Worm (Caenorhabditis elegans) whole organism, dauer: Measurements from ENCODE around the gene Y116A8C.38.

ENCODE experiments used
- unc-62 ChIP-seq: sonication (generic microtip); optimal IDR thresholded peaks from 2 replicates; lab custom pipeline; 2017; ENCODE audit warnings: missing biosample characterization, missing genetic modification reagents, missing genetic modification characterization

Gene Y116A8C.38

DNA sequence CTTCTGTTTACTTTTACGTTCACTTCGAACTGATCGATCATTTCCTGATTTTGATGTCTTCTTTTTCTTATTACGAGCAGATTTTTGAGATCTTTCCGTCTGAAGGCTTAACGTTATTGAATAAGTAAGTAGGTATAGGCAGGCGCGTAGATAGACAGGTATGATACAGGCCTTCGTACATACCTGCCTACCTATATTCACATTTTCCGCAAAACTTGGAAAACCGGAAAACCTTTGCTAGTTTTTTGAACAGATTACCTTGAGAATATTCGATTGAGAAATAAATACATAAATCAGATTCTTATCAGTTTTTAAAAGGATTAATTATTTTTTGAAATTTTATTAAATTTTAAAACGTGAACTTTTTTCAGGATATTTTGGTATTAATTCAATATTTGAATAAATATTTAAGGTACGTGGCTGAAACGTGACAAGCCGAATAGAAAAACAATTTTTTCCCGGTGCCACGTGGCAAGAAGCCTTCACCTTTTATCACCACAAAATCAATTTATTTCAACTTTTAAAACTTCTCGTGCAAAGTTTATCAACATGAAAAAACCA lies at the start of gene Y116A8C.38, which contains the start of gene Y116A8C.37:
TSS of gene Y116A8C.38 (plus strand) at position 511 of the 561 bp plus-strand sequence.
TSS of gene Y116A8C.37 (minus strand) at position 101 of the 561 bp plus-strand sequence.
- no peak for TF ChIP-seq unc-62 (GFP tag; lab: Kevin White, UChicago)

DNA sequence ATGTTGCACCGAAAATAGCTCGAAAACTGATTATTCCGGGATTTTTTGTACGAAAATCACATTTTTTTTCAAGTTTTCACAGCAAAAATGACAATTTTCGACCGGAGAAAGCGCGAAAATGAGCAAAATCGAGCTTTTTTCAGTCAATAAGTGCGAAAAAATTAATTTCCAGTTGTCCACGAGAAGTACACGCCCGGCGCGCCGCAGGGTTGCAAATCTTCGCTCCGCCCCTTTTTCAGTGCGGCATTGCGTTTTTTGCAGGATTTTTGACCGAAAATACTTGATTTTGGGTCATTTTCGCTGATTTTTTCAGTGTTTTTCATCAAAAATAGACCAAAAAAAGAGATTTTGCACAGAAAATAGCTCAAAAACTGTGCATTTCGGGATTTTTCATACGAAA lies 47.0 kb upstream of the Y116A8C.38 start:
- TF ChIP-seq unc-62 (GFP tag; lab: Kevin White, UChicago) = no peak

DNA sequence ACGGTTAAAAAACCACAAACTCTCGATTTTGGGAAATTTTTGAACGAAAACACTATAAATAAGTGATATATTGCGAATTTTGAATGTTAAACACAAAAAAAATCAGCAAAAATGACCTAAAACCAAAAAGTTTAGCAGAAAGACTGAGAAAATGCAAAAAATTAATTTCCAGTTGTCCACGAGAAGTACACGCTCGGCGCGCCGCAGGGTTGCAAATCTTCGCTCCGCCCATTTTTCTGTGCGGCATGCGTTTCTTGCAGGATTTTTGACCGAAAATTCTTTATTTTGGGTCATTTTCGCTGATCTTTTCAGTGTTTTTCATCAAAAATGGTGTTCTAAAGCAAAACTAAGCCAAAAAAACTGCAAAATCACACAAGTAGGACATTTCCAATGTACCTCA lies 46.5 kb upstream of the Y116A8C.38 start:
- TF ChIP-seq unc-62 (GFP tag; lab: Kevin White, UChicago) = no peak

DNA sequence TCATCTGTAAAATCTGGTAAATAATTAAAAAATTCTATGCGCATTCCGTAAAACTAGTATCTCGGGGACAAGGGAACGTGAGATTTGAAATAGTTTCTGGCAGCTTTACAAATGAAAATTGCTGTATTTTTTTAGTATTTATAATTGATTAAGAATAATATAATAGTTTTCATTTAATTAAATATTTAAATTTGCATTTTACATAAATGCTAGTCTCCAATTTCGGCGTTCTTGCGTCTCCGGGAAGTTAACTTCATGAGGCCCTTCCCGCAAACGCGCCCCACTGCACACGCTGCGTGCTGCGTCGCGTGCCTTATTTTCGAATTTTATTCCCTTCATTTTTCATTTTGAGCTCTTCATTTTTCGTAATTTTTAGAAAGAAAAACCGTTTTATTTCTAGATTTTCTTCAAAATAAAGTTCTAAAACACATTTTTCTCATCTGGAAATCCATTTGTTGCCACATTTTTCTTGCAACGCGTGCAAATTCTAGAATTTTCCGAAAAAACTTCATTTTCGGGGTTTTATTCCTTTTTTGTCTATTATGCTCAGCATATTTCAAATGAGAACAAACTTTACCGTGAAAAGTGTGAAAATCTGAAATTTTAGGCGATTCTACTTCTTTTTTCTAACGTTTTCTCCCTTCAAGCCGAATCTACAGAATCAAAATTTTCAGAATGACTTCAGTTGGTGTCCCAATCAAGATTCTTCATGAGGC lies 43.8 kb upstream of the Y116A8C.38 start, which contains the start of the genes snx-13 and snr-1:
TSS of gene snx-13 (minus strand) at position 55 of the 716 bp plus-strand sequence.
TSS of gene snr-1 (plus strand) at position 666 of the 716 bp plus-strand sequence.
- TF ChIP-seq unc-62 (GFP tag; lab: Kevin White, UChicago) = no peak

DNA sequence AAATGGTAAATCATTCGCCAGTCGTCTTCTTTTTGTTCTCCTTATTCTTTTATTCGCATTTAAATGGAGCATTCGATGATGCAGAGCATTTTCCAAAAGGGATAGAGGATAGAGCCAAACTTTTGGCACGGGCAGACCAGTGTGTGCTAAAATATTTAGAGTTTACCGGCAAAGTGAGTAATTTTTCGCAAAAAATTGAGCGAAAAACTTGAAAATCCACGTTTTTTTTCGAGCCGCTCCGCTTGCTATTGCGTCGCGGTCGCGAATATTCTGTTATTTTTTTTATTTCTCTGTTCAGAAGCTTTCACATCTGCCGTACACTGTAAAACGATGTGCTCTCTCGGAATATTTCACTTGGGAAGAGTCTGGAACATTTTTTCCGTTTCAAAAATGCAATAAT lies 42.5 kb upstream of the Y116A8C.38 start, which contains the start of gene Y116A8C.43:
TSS of gene Y116A8C.43 (plus strand) at position 3 of the 400 bp plus-strand sequence.
- no peak for TF ChIP-seq unc-62 (GFP tag; lab: Kevin White, UChicago)

DNA sequence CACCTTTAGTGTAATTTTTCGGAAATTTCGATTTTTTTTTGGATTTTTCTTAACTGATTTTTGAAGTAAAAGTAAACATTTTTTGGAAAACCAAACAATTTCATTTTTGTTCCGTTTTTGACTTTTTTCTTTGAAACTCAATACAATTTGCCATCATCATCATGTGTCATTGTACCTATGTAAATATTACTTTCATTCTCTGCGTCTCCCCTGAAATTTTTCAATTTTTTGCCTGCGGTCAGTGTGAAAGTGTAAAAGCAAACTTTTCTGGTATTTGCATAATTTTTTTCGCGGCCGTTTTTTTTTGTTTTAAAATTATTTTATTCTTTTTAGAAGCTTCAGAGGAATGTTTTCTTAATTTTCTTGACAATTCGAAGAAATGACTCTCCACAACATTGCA lies 37.6 kb upstream of the Y116A8C.38 start, which contains the start of gene Y116A8C.29:
TSS of gene Y116A8C.29 (plus strand) at position 328 of the 400 bp plus-strand sequence.
- TF ChIP-seq unc-62 (GFP tag; lab: Kevin White, UChicago) = no peak

DNA sequence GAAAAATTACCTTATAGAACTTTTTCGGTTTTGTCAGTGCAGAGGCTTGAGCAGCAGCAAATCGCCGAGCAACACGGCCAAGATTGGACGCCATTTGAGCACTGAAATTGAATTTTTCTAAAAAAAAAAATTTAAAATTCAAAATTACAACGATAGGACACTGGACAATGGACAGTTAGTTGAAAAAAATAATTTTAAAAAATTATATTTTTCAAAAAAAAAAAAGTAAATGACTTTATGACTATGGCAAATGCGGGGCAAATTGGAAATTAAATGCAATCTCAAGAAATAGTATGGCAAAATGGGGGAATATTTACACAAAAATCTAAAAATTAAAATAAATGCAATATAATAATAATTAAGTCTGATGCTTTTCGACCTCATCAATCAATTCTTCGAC lies 35.2 kb upstream of the Y116A8C.38 start, which contains the start of gene Y116A8C.27:
TSS of gene Y116A8C.27 (minus strand) at position 101 of the 400 bp plus-strand sequence.
- TF ChIP-seq unc-62 (GFP tag; lab: Kevin White, UChicago) = no peak

DNA sequence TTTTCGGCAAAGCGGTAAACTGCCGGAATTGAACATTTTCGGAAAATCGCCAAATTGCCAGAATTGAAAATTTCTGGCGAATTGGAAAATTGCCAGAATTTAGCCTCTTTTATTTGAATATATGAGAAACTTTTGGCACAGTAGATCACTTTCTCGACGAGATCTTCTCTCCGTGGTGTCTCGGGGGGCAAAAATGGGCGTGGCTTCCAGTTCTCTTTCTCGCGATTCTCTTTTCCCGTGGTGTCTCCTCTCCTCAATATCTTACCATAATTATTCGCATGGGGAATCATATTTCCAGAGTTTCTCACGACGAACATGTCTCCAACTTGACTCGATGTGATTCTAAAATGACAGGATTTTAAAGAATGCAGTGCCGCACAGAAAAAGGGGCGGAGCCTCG lies 32.2 kb upstream of the Y116A8C.38 start:
- TF ChIP-seq unc-62 (GFP tag; lab: Kevin White, UChicago) = no peak

DNA sequence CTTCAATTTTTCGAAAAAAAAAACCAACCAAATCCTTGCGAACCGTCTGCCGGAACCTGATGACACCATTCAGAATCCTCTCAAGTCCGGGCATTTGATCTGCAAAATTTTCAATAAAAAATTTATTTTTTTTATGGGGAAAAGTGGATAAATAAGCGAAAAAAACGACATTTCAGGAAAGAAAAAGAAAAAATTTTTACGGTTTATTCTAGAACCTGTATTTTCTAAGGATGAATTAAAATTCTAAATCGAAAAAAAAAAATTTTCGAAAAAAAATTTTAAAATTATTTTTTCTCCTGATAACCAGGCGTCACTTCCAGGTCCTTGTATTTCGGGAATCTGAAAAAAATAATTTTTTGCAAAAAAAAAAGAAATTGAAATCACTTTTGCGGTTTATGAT lies 31.2 kb upstream of the Y116A8C.38 start, which contains the start of gene bca-2:
TSS of gene bca-2 (minus strand) at position 101 of the 400 bp plus-strand sequence.
- no peak for TF ChIP-seq unc-62 (GFP tag; lab: Kevin White, UChicago)

DNA sequence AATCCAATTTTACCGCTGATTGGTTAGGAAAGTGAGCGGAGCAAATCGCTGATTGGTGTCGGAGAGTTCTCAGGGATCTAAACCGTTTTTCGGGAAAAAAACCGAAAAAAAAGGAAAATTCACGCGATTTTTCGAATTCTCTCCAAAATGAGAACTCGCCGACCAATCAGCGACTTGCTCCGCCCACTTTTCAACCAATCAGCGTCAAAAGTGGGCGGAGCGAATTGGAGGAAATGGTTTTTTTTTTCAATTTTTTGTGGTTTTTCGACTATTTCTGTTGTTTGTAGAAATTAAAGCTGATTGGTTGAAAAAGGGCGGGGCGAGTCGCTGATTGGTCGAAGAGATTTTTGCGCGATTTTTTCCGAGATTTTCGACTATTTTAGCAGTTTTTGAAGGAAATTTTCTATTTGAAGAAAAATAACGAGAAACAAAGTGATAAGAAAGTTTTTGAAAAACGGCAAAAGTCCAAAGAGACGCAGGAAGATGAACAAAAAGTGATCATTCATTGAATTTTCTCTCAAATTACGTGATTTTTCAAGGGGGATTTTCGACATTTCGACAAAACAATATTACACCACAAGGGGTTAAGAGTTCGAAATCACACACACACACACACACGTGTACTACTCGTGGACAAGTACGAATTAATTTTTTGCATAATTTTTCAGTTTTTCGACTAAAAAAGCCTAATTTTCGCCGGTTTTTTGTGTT lies 30.6 kb upstream of the Y116A8C.38 start:
- no peak for TF ChIP-seq unc-62 (GFP tag; lab: Kevin White, UChicago)

DNA sequence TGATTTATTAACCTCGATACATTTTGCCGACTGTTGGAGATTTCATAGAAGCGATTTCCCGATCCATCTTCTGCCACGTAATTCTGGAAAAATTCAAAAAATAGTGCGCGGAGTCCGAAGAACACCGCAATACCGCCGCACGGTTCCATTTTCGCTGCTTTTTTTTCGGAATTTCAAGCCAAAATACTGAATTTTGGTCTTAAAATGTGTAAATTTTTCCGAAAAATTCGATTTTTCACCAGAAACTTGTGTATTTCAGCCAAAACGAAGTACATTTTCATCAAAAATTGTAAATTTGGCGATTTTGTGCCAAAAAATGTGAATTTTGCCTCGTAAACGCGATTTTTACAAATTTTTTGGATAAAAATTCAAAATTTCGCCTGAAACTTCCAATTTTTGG lies 28.2 kb upstream of the Y116A8C.38 start:
- TF ChIP-seq unc-62 (GFP tag; lab: Kevin White, UChicago) = no peak

DNA sequence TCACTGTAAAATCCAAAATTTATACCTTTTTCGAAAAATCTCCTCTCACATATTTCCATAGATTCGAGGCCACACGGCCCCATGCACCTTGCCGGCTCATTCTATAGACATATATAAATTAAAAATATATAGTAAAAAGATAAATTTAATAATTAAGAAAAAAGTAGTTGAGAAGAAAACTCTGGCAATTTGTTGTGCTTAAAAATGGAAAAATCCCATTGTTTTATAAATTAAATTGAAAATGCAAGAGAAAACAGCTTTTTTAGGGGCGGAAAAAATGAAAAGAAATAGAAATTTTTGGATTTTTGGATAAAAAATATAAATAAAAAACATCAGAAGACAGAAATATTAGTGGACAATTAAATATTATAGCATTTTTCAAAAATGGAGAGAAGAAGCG lies 27.7 kb upstream of the Y116A8C.38 start, which contains the start of gene Y116A8C.30:
TSS of gene Y116A8C.30 (minus strand) at position 101 of the 400 bp plus-strand sequence.
- TF ChIP-seq unc-62 (GFP tag; lab: Kevin White, UChicago) = no peak

DNA sequence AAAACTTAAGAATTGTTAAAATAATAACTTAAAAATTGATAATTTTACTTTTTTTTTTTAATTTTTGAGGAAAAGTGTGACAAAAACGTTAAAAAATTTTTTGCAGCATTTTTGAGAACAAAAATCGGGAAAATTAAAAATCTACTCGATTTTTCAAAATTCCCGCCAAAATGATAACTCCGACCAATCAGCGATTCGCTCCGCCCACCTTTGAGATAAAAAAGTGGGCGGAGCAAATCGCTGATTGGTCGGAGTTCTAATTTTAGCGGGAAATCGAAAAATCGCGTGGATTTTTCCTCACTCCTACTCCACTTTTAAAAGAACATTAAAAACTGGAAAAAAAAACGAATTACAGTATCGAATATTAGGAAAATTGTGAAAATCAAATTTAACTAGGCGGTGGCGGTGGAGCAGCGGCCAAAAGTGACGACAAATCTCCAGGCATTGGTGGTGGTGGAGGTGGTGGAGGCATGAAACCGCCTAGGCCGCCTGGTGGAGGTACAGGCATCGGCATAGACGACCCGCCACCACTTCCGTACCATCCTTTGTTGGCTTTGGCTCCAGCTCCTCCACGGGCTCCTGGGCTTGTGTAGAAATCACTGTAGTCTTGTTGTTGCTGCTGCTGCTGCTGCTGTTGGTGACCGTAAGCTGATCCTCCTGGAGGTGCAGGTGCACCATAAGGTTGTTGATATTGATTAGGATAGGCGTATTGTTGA lies 27.0 kb upstream of the Y116A8C.38 start:
- TF ChIP-seq unc-62 (GFP tag; lab: Kevin White, UChicago) = no peak

DNA sequence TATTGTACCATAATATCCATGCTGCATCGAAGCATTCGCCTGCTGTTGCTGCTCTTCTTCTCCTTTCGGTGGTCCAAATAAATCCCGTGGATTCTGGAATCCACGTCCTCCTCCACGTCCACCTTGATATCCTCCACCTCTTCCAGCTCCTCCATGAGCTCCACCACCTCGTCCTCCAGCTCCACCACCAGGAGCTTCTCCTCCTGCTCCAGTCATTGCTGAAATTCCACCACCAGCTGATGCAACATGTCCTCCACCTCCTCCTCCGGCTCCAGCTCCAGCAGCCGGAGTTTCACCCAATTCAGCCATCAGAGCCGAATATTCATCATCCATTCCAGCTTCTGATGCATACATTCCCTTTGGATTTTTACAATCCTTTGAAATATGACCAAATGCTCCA lies 25.8 kb upstream of the Y116A8C.38 start:
- no peak for TF ChIP-seq unc-62 (GFP tag; lab: Kevin White, UChicago)

DNA sequence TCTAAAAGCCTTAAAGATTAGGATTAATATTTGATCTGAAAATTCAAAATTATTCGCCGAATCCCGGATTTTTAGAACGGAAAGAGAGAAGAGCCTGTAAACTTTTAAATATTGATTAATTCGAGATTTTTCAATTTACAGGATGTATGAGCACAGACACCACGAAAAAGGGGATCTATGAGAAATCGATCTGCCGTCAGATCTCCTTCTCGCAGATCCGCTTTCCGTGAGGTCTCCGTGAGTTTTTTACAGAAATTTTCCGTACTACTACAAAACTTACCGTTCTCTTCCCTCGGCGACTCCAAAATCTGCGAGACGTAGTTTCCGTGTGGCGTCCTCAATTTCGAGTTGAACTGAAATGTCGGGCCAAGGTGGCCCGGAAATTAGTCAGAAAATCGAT lies 23.1 kb upstream of the Y116A8C.38 start:
- no peak for TF ChIP-seq unc-62 (GFP tag; lab: Kevin White, UChicago)
